Worm (Caenorhabditis elegans) whole organism, early embryonic: ENCODE results near the gene gplb-1.

Source experiments
- B0310.2 ChIP-seq: sonication (generic microtip); optimal IDR thresholded peaks from 2 replicates; lab custom pipeline; 2016; ENCODE audit warnings: mild to moderate bottlenecking, missing genetic modification characterization, missing compliant biosample characterization
- F13C5.2 ChIP-seq: sonication (generic microtip); optimal IDR thresholded peaks from 2 replicates; lab custom pipeline; 2017; ENCODE audit warnings: mild to moderate bottlenecking, missing genetic modification characterization, inconsistent platforms, missing compliant biosample characterization
- aly-1 ChIP-seq: sonication (generic microtip); optimal IDR thresholded peaks from 2 replicates; lab custom pipeline; 2016; ENCODE audit warnings: missing genetic modification characterization, missing compliant biosample characterization
- ama-1 ChIP-seq: fragments of 150-350 bp; optimal IDR thresholded peaks from 2 replicates; lab custom pipeline; 2014
- ceh-13 ChIP-seq: fragments of 200-800 bp; sonication (Bioruptor generic); optimal IDR thresholded peaks from 2 replicates; lab custom pipeline; 2018; ENCODE audit warnings: mild to moderate bottlenecking, missing genetic modification characterization, missing compliant biosample characterization
- ets-7 ChIP-seq: sonication (generic microtip); optimal IDR thresholded peaks from 2 replicates; lab custom pipeline; 2016; ENCODE audit warnings: missing genotype, missing genetic modification characterization, missing compliant biosample characterization
- flt-1 ChIP-seq: fragments of 200-800 bp; sonication (Bioruptor generic); IDR thresholded peaks from 2 replicates; pipeline ENCODE4 v1.3.6; 2022; ENCODE audit warnings: missing genetic modification characterization, missing compliant biosample characterization
- hmbx-1 ChIP-seq: sonication (generic microtip); optimal IDR thresholded peaks from 2 replicates; lab custom pipeline; 2016; ENCODE audit warnings: mild to moderate bottlenecking, missing genetic modification characterization, missing compliant biosample characterization
- hmg-4 ChIP-seq: fragments of 200-800 bp; sonication (Bioruptor generic); optimal IDR thresholded peaks from 2 replicates; lab custom pipeline; 2018; ENCODE audit warnings: mild to moderate bottlenecking, missing genetic modification characterization, missing compliant biosample characterization
- hnd-1 ChIP-seq: sonication (generic microtip); optimal IDR thresholded peaks from 2 replicates; lab custom pipeline; 2016; ENCODE audit warnings: missing genetic modification characterization, missing compliant biosample characterization
- scrt-1 ChIP-seq: fragments of 200-800 bp; sonication (Bioruptor generic); IDR thresholded peaks from 2 replicates; pipeline ENCODE4 v1.3.6; 2022; ENCODE audit warnings: missing genetic modification characterization, missing compliant biosample characterization
- sea-1 ChIP-seq: fragments of 200-800 bp; sonication (Bioruptor generic); conservative IDR thresholded peaks from 2 replicates; pipeline ENCODE4 v1.3.6; 2022; ENCODE audit warnings: missing genetic modification characterization, missing compliant biosample characterization
- tbx-11 ChIP-seq: fragments of 200-800 bp; sonication (Bioruptor generic); IDR thresholded peaks from 2 replicates; pipeline ENCODE4 v1.3.6; 2022; ENCODE audit warnings: missing genetic modification characterization, missing compliant biosample characterization
- tra-4 ChIP-seq: sonication (generic microtip); optimal IDR thresholded peaks from 2 replicates; lab custom pipeline; 2017; ENCODE audit warnings: missing genetic modification characterization, missing compliant biosample characterization

DNA sequence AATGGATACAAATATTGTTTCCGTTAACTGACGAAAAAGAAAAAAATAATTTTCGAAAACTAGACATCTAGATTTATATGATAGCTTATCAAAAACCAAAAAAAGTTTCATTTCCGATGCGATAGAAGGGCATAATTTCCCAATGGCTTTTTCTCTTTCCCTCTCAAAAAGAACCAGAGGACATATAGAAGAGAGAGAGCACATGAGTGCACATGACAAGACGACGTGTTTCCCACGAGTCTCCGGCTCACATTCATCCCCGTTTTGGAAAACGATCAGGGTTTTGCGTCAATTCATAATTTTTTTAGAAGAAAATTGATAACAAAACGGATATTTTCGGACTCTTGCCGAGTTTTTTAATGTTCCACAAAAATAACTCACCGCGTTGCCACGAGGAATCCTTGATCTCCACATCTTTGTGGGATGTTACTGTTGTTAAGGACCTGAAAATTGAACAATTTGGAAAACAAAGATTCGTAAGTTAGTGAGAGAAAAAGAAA is 26.6 kb downstream of the gplb-1 start, which contains the start of gene lmd-3:
- TF ChIP-seq ceh-13 (GFP tag; lab: Kevin White, UChicago) (no peak), F13C5.2 (tag; lab: Kevin White, UChicago) (no peak), tra-4 (tag; lab: Kevin White, UChicago) (no peak), ets-7 (tag; lab: Kevin White, UChicago) (no peak), ama-1 (lab: Kevin White, UChicago) (no peak), hmg-4 (GFP tag; lab: Kevin White, UChicago) (no peak), scrt-1 (GFP tag; lab: Robert Waterston, UW) (no peak), B0310.2 (no peak), hmbx-1 (no peak), hnd-1 (tag; lab: Kevin White, UChicago) (no peak), tbx-11 (GFP tag; lab: Robert Waterston, UW) (no peak), sea-1 (GFP tag; lab: Robert Waterston, UW) (no peak), flt-1 (GFP tag; lab: Robert Waterston, UW) (no peak), aly-1 (tag; lab: Kevin White, UChicago) (no peak)
